Fruit fly (Drosophila melanogaster) whole organism, embryonic: ENCODE results near the gene CG5863.

ENCODE experiments used
- Atf-2 ChIP-seq: fragments of 200-800 bp; sonication (Bioruptor generic); optimal IDR thresholded peaks from 2 replicates; lab custom pipeline; 2016; ENCODE audit warnings: missing biosample characterization, missing genetic modification characterization
- Awh ChIP-seq: fragments of 200-800 bp; sonication (Bioruptor generic); IDR thresholded peaks from 2 replicates; pipeline ENCODE4, ENCODE4 v1.3.6; 2022; ENCODE audit warnings: missing biosample characterization, missing genetic modification characterization
- CG10147 ChIP-seq: fragments of 200-800 bp; sonication (Bioruptor generic); optimal IDR thresholded peaks from 2 replicates; lab custom pipeline; 2019; ENCODE audit warnings: missing biosample characterization, mild to moderate bottlenecking, missing genetic modification characterization, moderate library complexity
- CG10979 ChIP-seq: fragments of 200-800 bp; sonication (Bioruptor generic); optimal IDR thresholded peaks from 2 replicates; lab custom pipeline; 2018; ENCODE audit warnings: missing biosample characterization, mild to moderate bottlenecking, missing genetic modification characterization, moderate library complexity
- CG11398 ChIP-seq: fragments of 200-800 bp; sonication (Bioruptor generic); optimal IDR thresholded peaks from 2 replicates; lab custom pipeline; 2016; ENCODE audit warnings: missing biosample characterization, missing genetic modification characterization
- CG30403 ChIP-seq: fragments of 200-800 bp; sonication (Bioruptor generic); optimal IDR thresholded peaks from 3 replicates; lab custom pipeline; 2016; ENCODE audit warnings: missing biosample characterization, missing genetic modification characterization
- CG32772 ChIP-seq: fragments of 200-800 bp; sonication (Bioruptor generic); IDR thresholded peaks from 2 replicates; pipeline ENCODE4 v1.3.6; 2022; ENCODE audit warnings: missing biosample characterization, missing genetic modification characterization
- CG7786 ChIP-seq: fragments of 200-800 bp; sonication (Bioruptor generic); optimal IDR thresholded peaks from 2 replicates; lab custom pipeline; 2016; ENCODE audit warnings: missing biosample characterization, missing genetic modification characterization
- CG8089 ChIP-seq: fragments of 200-800 bp; sonication (Bioruptor generic); optimal IDR thresholded peaks from 3 replicates; lab custom pipeline; 2016; ENCODE audit warnings: missing biosample characterization, missing genetic modification characterization
- CG8944 ChIP-seq: fragments of 200-800 bp; sonication (Bioruptor generic); optimal IDR thresholded peaks from 3 replicates; lab custom pipeline; 2016; ENCODE audit warnings: missing biosample characterization, missing genetic modification characterization
- E2f2 ChIP-seq: fragments of 200-800 bp; sonication (Bioruptor generic); IDR thresholded peaks from 2 replicates; pipeline ENCODE4 v1.3.6; 2022; ENCODE audit warnings: missing biosample characterization, missing genetic modification characterization
- GATAe ChIP-seq: fragments of 200-800 bp; sonication (Bioruptor generic); conservative IDR thresholded peaks from 2 replicates; pipeline ENCODE4 v1.3.6; 2022; ENCODE audit warnings: missing biosample characterization, missing genetic modification characterization
- Gug ChIP-seq: fragments of 200-800 bp; sonication (Bioruptor generic); IDR thresholded peaks from 4 replicates; pipeline ENCODE4 v1.3.6; 2022; ENCODE audit warnings: missing biosample characterization, missing genetic modification characterization
- H15 ChIP-seq: fragments of 200-800 bp; sonication (Bioruptor generic); IDR thresholded peaks from 3 replicates; pipeline ENCODE4 v1.3.6; 2022; ENCODE audit warnings: missing biosample characterization, missing genetic modification characterization
- Lhr ChIP-seq: fragments of 200-800 bp; sonication (Bioruptor generic); optimal IDR thresholded peaks from 3 replicates; lab custom pipeline; 2017; ENCODE audit warnings: mild to moderate bottlenecking, missing biosample characterization, missing genetic modification reagents, missing genetic modification characterization
- NC2β ChIP-seq: fragments of 200-800 bp; sonication (Bioruptor generic); optimal IDR thresholded peaks from 2 replicates; lab custom pipeline; 2016; ENCODE audit warnings: missing biosample characterization, missing genetic modification characterization
- Nf-YB ChIP-seq: fragments of 200-800 bp; sonication (Bioruptor generic); optimal IDR thresholded peaks from 3 replicates; lab custom pipeline; 2019; ENCODE audit warnings: missing biosample characterization, mild to moderate bottlenecking, missing genetic modification characterization, moderate library complexity
- Rx ChIP-seq: fragments of 200-800 bp; sonication (Bioruptor generic); IDR thresholded peaks from 2 replicates; pipeline ENCODE4 v1.3.6; 2022; ENCODE audit warnings: missing biosample characterization, missing genetic modification characterization
- Side ChIP-seq: fragments of 200-800 bp; sonication (Bioruptor generic); optimal IDR thresholded peaks from 2 replicates; lab custom pipeline; 2016; ENCODE audit warnings: missing biosample characterization, missing genetic modification characterization
- Sox100B ChIP-seq: fragments of 200-800 bp; sonication (Bioruptor generic); optimal IDR thresholded peaks from 3 replicates; lab custom pipeline; 2018; ENCODE audit warnings: missing biosample characterization, mild to moderate bottlenecking, missing genetic modification characterization
- Spps ChIP-seq: fragments of 200-800 bp; sonication (Bioruptor generic); optimal IDR thresholded peaks from 2 replicates; lab custom pipeline; 2018; ENCODE audit warnings: missing biosample characterization, mild to moderate bottlenecking, missing genetic modification characterization
- Ssrp ChIP-seq: fragments of 200-800 bp; sonication (Bioruptor generic); optimal IDR thresholded peaks from 2 replicates; lab custom pipeline; 2018; ENCODE audit warnings: missing biosample characterization, mild to moderate bottlenecking, missing genetic modification characterization, moderate library complexity
- aop ChIP-seq: fragments of 200-800 bp; sonication (Bioruptor generic); IDR thresholded peaks from 2 replicates; pipeline ENCODE4 v1.3.6; 2022; ENCODE audit warnings: missing biosample characterization, missing genetic modification characterization
- ash1 ChIP-seq: fragments of 200-800 bp; sonication (Bioruptor generic); optimal IDR thresholded peaks from 2 replicates; lab custom pipeline; 2018; ENCODE audit warnings: missing biosample characterization, mild to moderate bottlenecking, missing genetic modification characterization
- ato ChIP-seq: fragments of 200-800 bp; sonication (Bioruptor generic); IDR thresholded peaks from 2 replicates; pipeline ENCODE4 v1.3.6; 2022; ENCODE audit warnings: missing biosample characterization, missing genetic modification characterization; ENCODE audit not compliant: partially characterized antibody
- bowl ChIP-seq: fragments of 200-800 bp; sonication (Bioruptor generic); IDR thresholded peaks from 2 replicates; pipeline ENCODE4 v1.3.6; 2022; ENCODE audit warnings: missing biosample characterization, missing genetic modification characterization
- chinmo ChIP-seq: fragments of 200-800 bp; sonication (Bioruptor generic); IDR thresholded peaks from 4 replicates; pipeline ENCODE4 v1.3.6; 2022; ENCODE audit warnings: missing biosample characterization, missing genetic modification characterization; ENCODE audit not compliant: partially characterized antibody
- dati ChIP-seq: fragments of 200-800 bp; sonication (Bioruptor generic); IDR thresholded peaks from 2 replicates; pipeline ENCODE4 v1.3.6; 2022; ENCODE audit warnings: missing biosample characterization, missing genetic modification characterization
- dm ChIP-seq: fragments of 200-800 bp; sonication (Bioruptor generic); optimal IDR thresholded peaks from 3 replicates; lab custom pipeline; 2016; ENCODE audit warnings: missing biosample characterization, missing genetic modification characterization
- exex ChIP-seq: fragments of 200-800 bp; sonication (Bioruptor generic); optimal IDR thresholded peaks from 4 replicates; lab custom pipeline; 2018; ENCODE audit warnings: missing biosample characterization, mild to moderate bottlenecking, missing genetic modification characterization, moderate library complexity
- fd3F ChIP-seq: fragments of 200-800 bp; sonication (Bioruptor generic); optimal IDR thresholded peaks from 2 replicates; lab custom pipeline; 2018; ENCODE audit warnings: missing biosample characterization, mild to moderate bottlenecking, missing genetic modification characterization, moderate library complexity
- gce ChIP-seq: fragments of 200-800 bp; sonication (Bioruptor generic); IDR thresholded peaks from 3 replicates; pipeline ENCODE4 v1.3.6; 2022; ENCODE audit warnings: missing biosample characterization, missing genetic modification characterization
- gfzf ChIP-seq: fragments of 200-800 bp; sonication (Bioruptor generic); optimal IDR thresholded peaks from 2 replicates; lab custom pipeline; 2016; ENCODE audit warnings: missing biosample characterization, mild to moderate bottlenecking, missing genetic modification characterization, moderate library complexity
- gsb-n ChIP-seq: fragments of 200-800 bp; sonication (Bioruptor generic); optimal IDR thresholded peaks from 3 replicates; lab custom pipeline; 2018; ENCODE audit warnings: missing biosample characterization, mild to moderate bottlenecking, missing genetic modification characterization
- hkb ChIP-seq, 2 experiments: fragments of 200-800 bp in 1 of 2; fragments of >200 bp in 1 of 2; sonication (Bioruptor generic) in 1 of 2; IDR thresholded peaks in 1 of 2; optimal IDR thresholded peaks in 1 of 2; 2 replicates each; pipeline versions ENCODE4 v1.3.6 to Lab custom; 2017 to 2022; ENCODE audit warnings: missing biosample characterization in 1 of 2, missing genetic modification characterization in 1 of 2
- ind ChIP-seq: fragments of 200-800 bp; sonication (Bioruptor generic); optimal IDR thresholded peaks from 3 replicates; lab custom pipeline; 2016; ENCODE audit warnings: missing biosample characterization, missing genetic modification characterization
- jigr1 ChIP-seq: fragments of 200-800 bp; sonication (Bioruptor generic); IDR thresholded peaks from 3 replicates; pipeline ENCODE4 v1.3.6; 2022; ENCODE audit warnings: missing biosample characterization, missing genetic modification characterization
- kay ChIP-seq: fragments of 200-800 bp; sonication (Bioruptor generic); optimal IDR thresholded peaks from 2 replicates; lab custom pipeline; 2016; ENCODE audit warnings: missing biosample characterization, missing genetic modification characterization
- kni ChIP-seq: fragments of 200-800 bp; sonication (Bioruptor generic); optimal IDR thresholded peaks from 3 replicates; lab custom pipeline; 2017; ENCODE audit warnings: mild to moderate bottlenecking, missing biosample characterization, missing genetic modification reagents, missing genetic modification characterization
- lola ChIP-seq, 3 experiments: fragments of >200 bp in 2 of 3; fragments of 200-800 bp in 1 of 3; sonication (Bioruptor generic) in 1 of 3; optimal IDR thresholded peaks; 2 replicates each; lab custom pipeline; 2017 to 2019; ENCODE audit warnings: missing biosample characterization in 3 of 3, missing genetic modification characterization in 3 of 3, mild to moderate bottlenecking in 1 of 3, moderate library complexity in 1 of 3
- org-1 ChIP-seq: fragments of 200-800 bp; sonication (Bioruptor generic); optimal IDR thresholded peaks from 2 replicates; lab custom pipeline; 2017; ENCODE audit warnings: missing biosample characterization, missing genetic modification characterization
- sens ChIP-seq: fragments of 200-800 bp; sonication (Bioruptor generic); peaks from one replicate; lab custom pipeline; 2016; ENCODE audit warnings: missing biosample characterization, missing genetic modification characterization
- sob ChIP-seq: fragments of 200-800 bp; sonication (Bioruptor generic); IDR thresholded peaks from 2 replicates; pipeline ENCODE4 v1.3.6; 2022; ENCODE audit warnings: missing biosample characterization, missing genetic modification characterization
- sug ChIP-seq: fragments of 200-800 bp; optimal IDR thresholded peaks from 2 replicates; lab custom pipeline; 2019; ENCODE audit warnings: missing biosample characterization, mild to moderate bottlenecking, missing genetic modification characterization, moderate library complexity
- tap ChIP-seq: fragments of 200-800 bp; optimal IDR thresholded peaks from 3 replicates; lab custom pipeline; 2019; ENCODE audit warnings: missing biosample characterization, mild to moderate bottlenecking, missing genetic modification characterization, moderate library complexity
- tio ChIP-seq: fragments of 200-800 bp; sonication (Bioruptor generic); optimal IDR thresholded peaks from 2 replicates; lab custom pipeline; 2017; ENCODE audit warnings: missing biosample characterization, missing genetic modification characterization, inconsistent platforms
- trh ChIP-seq: fragments of 200-800 bp; sonication (Bioruptor generic); optimal IDR thresholded peaks from 2 replicates; lab custom pipeline; 2016; ENCODE audit warnings: missing biosample characterization, missing genetic modification characterization
- vnd ChIP-seq: fragments of 200-800 bp; sonication (Bioruptor generic); IDR thresholded peaks from 3 replicates; pipeline ENCODE4 v1.3.6; 2022; ENCODE audit warnings: missing biosample characterization, missing genetic modification characterization; ENCODE audit not compliant: partially characterized antibody
- wek ChIP-seq: fragments of 200-800 bp; sonication (Bioruptor generic); optimal IDR thresholded peaks from 3 replicates; lab custom pipeline; 2018; ENCODE audit warnings: missing biosample characterization, mild to moderate bottlenecking, missing genetic modification characterization, moderate library complexity
- z ChIP-seq: fragments of 200-800 bp; sonication (Bioruptor generic); IDR thresholded peaks from 3 replicates; pipeline ENCODE4 v1.3.6; 2022; ENCODE audit warnings: missing biosample characterization, missing genetic modification characterization

CG5863 gene

dm6 chr3R:17402434-17402833, 8.5 kb upstream of the CG5863 start, which contains the start of gene Sur-8 (continued):
- TF ChIP-seq fd3F (GFP tag; lab: Kevin White, UChicago) (peak; percentile 29), kay (no peak), E2f2 (GFP tag; lab: Robert Waterston, UW) (peak; percentile 49; the same call in 1 of the 2 replicates), Spps (no peak), jigr1 (GFP tag; lab: Robert Waterston, UW) (no peak), aop (GFP tag; lab: Robert Waterston, UW) (0 out of 2 replicates have a peak, but pooled peaks have one; percentile 14), org-1 (GFP tag; lab: Kevin White, UChicago) (peak; percentile 24), Gug (GFP tag; lab: Robert Waterston, UW) (peak; percentile 62; the same call in 2 of the 4 replicates), CG10979 (tag; lab: Kevin White, UChicago) (peak; percentile 88), CG8944 (GFP tag; lab: Kevin White, UChicago) (peak; percentile 69), trh (GFP tag; lab: Kevin White, UChicago) (no peak), dm (GFP tag; lab: Kevin White, UChicago) (peak; percentile 31), Atf-2 (GFP tag; lab: Kevin White, UChicago) (peak; percentile 65), CG11398 (GFP tag; lab: Kevin White, UChicago) (peak; percentile 34), wek (GFP tag; lab: Kevin White, UChicago) (peak; percentile 25), Awh (GFP tag; lab: Robert Waterston, UW) (no peak), lola (GFP tag; optimal IDR thresholded peaks at IDR 0.05; lab: Kevin White, UChicago) (no peak), CG8089 (GFP tag; lab: Kevin White, UChicago) (peak; percentile 53), Sox100B (no peak), gce (GFP tag; lab: Robert Waterston, UW) (0 out of 3 replicates have a peak, but pooled peaks have one; percentile 15), tap (peak; percentile 23), H15 (peak; percentile 74), chinmo (GFP tag; lab: Robert Waterston, UW) (0 out of 4 replicates have a peak, but pooled peaks have one; percentile 26), CG30403 (GFP tag; lab: Kevin White, UChicago) (peak; percentile 65), sob (GFP tag; lab: Robert Waterston, UW) (peak; percentile 67), sens (peak; percentile 91), Side (GFP tag; lab: Kevin White, UChicago) (peak; percentile 2), CG32772 (GFP tag; lab: Robert Waterston, UW) (peak; percentile 29; the same call in 1 of the 2 replicates), vnd (no peak), sug (tag; lab: Kevin White, UChicago) (peak; percentile 53), exex (tag; lab: Kevin White, UChicago) (no peak), Ssrp (tag; lab: Kevin White, UChicago) (no peak), gfzf (GFP tag; lab: Kevin White, UChicago) (no peak), CG10147 (GFP tag; lab: Kevin White, UChicago) (no peak), Lhr (GFP tag; lab: Kevin White, UChicago) (peak; percentile 32), ind (GFP tag; lab: Kevin White, UChicago) (peak; percentile 64), ash1 (GFP tag; lab: Kevin White, UChicago) (no peak), CG7786 (GFP tag; lab: Kevin White, UChicago) (no peak), Rx (GFP tag; lab: Robert Waterston, UW) (peak; percentile 70), tio (GFP tag; lab: Kevin White, UChicago) (peak; percentile 17), bowl (GFP tag; lab: Robert Waterston, UW) (0 out of 2 replicates have a peak, but pooled peaks have one; percentile 5), ato (GFP tag; lab: Robert Waterston, UW) (no peak), GATAe (GFP tag; lab: Robert Waterston, UW) (0 out of 2 replicates have a peak, but pooled peaks have one; percentile 27), kni (no peak), z (no peak), hkb (optimal IDR thresholded peaks at IDR 0.05; lab: Kevin White, UChicago) (no peak), hkb (GFP tag; IDR thresholded peaks at IDR 0.05; lab: Robert Waterston, UW) (peak; percentile 56; the same call in 1 of the 2 replicates), Nf-YB (GFP tag; lab: Kevin White, UChicago) (no peak), NC2β (GFP tag; lab: Kevin White, UChicago) (peak; percentile 52), dati (GFP tag; lab: Robert Waterston, UW) (no peak), gsb-n (no peak)
